Fruit fly (Drosophila melanogaster) whole organism, wandering third instar larva: ENCODE measurements around the gene CG4101.
A peak's percentile ranks its signal among the peaks of the same experiment; 100 is the strongest.

Experiments
- Abd-B ChIP-seq: fragments of >200 bp; optimal IDR thresholded peaks from 2 replicates; lab custom pipeline; 2017; ENCODE audit warnings: missing biosample characterization, missing genetic modification characterization
- CG32264 ChIP-seq: fragments of 200-800 bp; sonication (Bioruptor generic); optimal IDR thresholded peaks from 2 replicates; lab custom pipeline; 2016; ENCODE audit warnings: missing biosample characterization, missing genetic modification characterization
- CG9705 ChIP-seq: fragments of 200-800 bp; sonication (Bioruptor generic); optimal IDR thresholded peaks from 2 replicates; lab custom pipeline; 2018; ENCODE audit warnings: missing biosample characterization, mild to moderate bottlenecking, missing genetic modification characterization
- CrebA ChIP-seq: fragments of 200-800 bp; sonication (Bioruptor generic); optimal IDR thresholded peaks from 2 replicates; lab custom pipeline; 2016; ENCODE audit warnings: missing biosample characterization, mild to moderate bottlenecking, missing genetic modification characterization, borderline replicate concordance
- Dfd ChIP-seq: fragments of >200 bp; optimal IDR thresholded peaks from 2 replicates; lab custom pipeline; 2017; ENCODE audit warnings: missing biosample characterization, missing genetic modification characterization
- Dif ChIP-seq: fragments of 200-275, 200-300 bp; sonication (Bioruptor generic); optimal IDR thresholded peaks from 2 replicates; lab custom pipeline; 2018; ENCODE audit warnings: missing biosample characterization, missing genetic modification characterization; ENCODE audit not compliant: partially characterized antibody
- GATAd ChIP-seq: sonication (Bioruptor generic); optimal IDR thresholded peaks from 2 replicates; lab custom pipeline; 2016; ENCODE audit warnings: missing biosample characterization, missing genetic modification characterization
- HLH106 ChIP-seq: fragments of 200-800 bp; optimal IDR thresholded peaks from 3 replicates; lab custom pipeline; 2019; ENCODE audit warnings: missing biosample characterization, mild to moderate bottlenecking, missing genetic modification characterization, moderate library complexity
- Hnf4 ChIP-seq: fragments of 200-800 bp; sonication (Bioruptor generic); optimal IDR thresholded peaks from 2 replicates; lab custom pipeline; 2016; ENCODE audit warnings: missing biosample characterization, mild to moderate bottlenecking, missing genetic modification characterization
- Hr78 ChIP-seq: fragments of >200 bp; optimal IDR thresholded peaks from 2 replicates; lab custom pipeline; 2017; ENCODE audit warnings: missing biosample characterization, missing genetic modification characterization
- Hr83 ChIP-seq: fragments of 200-300 bp; sonication (Bioruptor generic); optimal IDR thresholded peaks from 2 replicates; lab custom pipeline; 2016; ENCODE audit warnings: missing biosample characterization, mild to moderate bottlenecking, missing genetic modification characterization, moderate library complexity; ENCODE audit not compliant: poor library complexity, severe bottlenecking
- Jra ChIP-seq: sonication (Bioruptor generic); optimal IDR thresholded peaks from 2 replicates; lab custom pipeline; 2016; ENCODE audit warnings: missing biosample characterization, missing genetic modification characterization
- Mio ChIP-seq: sonication (Bioruptor generic); optimal IDR thresholded peaks from 2 replicates; lab custom pipeline; 2016; ENCODE audit warnings: missing biosample characterization, missing genetic modification characterization
- Myc ChIP-seq: fragments of >200 bp; optimal IDR thresholded peaks from 2 replicates; lab custom pipeline; 2017
- N ChIP-seq: fragments of >200 bp; optimal IDR thresholded peaks from 2 replicates; lab custom pipeline; 2018; ENCODE audit warnings: missing biosample characterization, missing external identifiers, missing genetic modification characterization
- OdsH ChIP-seq: fragments of 200-800 bp; sonication (Bioruptor generic); optimal IDR thresholded peaks from 2 replicates; lab custom pipeline; 2016; ENCODE audit warnings: missing biosample characterization, mild to moderate bottlenecking, missing genetic modification characterization
- Rel ChIP-seq, 2 experiments: fragments of 200-800 bp; sonication (Bioruptor generic) in 1 of 2; optimal IDR thresholded peaks; 2 replicates in 1 of 2; 3 replicates in 1 of 2; lab custom pipeline; 2016 to 2019; ENCODE audit warnings: mild to moderate bottlenecking in 2 of 2, missing biosample characterization in 2 of 2, missing genetic modification characterization in 2 of 2, moderate library complexity in 1 of 2
- Sp1 ChIP-seq: fragments of 200-800 bp; sonication (Bioruptor generic); optimal IDR thresholded peaks from 3 replicates; lab custom pipeline; 2019; ENCODE audit warnings: missing biosample characterization, mild to moderate bottlenecking, missing genetic modification characterization, moderate library complexity
- Vsx2 ChIP-seq: fragments of 200-300, 225-300 bp; sonication (Bioruptor generic); optimal IDR thresholded peaks from 2 replicates; lab custom pipeline; 2018; ENCODE audit warnings: missing biosample characterization, missing genetic modification characterization; ENCODE audit not compliant: partially characterized antibody
- br ChIP-seq: fragments of 200-800 bp; sonication (Bioruptor generic); optimal IDR thresholded peaks from 2 replicates; lab custom pipeline; 2016; ENCODE audit warnings: missing biosample characterization, missing genetic modification characterization
- brk ChIP-seq: fragments of 200-800 bp; sonication (Bioruptor generic); optimal IDR thresholded peaks from 2 replicates; lab custom pipeline; 2016; ENCODE audit warnings: missing biosample characterization, mild to moderate bottlenecking, missing genetic modification characterization
- dl ChIP-seq, 2 experiments: fragments of 175-275, 200-275 bp in 1 of 2; fragments of 200-275 bp in 1 of 2; sonication (Bioruptor generic); optimal IDR thresholded peaks; lab custom pipeline; 2018; ENCODE audit warnings: mild to moderate bottlenecking in 2 of 2, missing biosample characterization in 2 of 2, missing genetic modification characterization in 2 of 2, moderate library complexity in 2 of 2; ENCODE audit not compliant: partially characterized antibody in 2 of 2, insufficient read depth in 1 of 2
- dmrt93B ChIP-seq: fragments of 200-800 bp; sonication (Bioruptor generic); optimal IDR thresholded peaks from 2 replicates; lab custom pipeline; 2018; ENCODE audit warnings: missing biosample characterization, mild to moderate bottlenecking, missing genetic modification characterization
- dsf ChIP-seq: sonication (Bioruptor generic); optimal IDR thresholded peaks from 2 replicates; lab custom pipeline; 2016; ENCODE audit warnings: missing biosample characterization, missing genetic modification characterization, borderline replicate concordance
- ey ChIP-seq: fragments of 200-800 bp; sonication (Bioruptor generic); optimal IDR thresholded peaks from 2 replicates; lab custom pipeline; 2016; ENCODE audit warnings: missing biosample characterization, missing genetic modification characterization
- foxo ChIP-seq, 2 experiments: fragments of 200-800 bp; sonication (Bioruptor generic); optimal IDR thresholded peaks; 2 replicates in 1 of 2; 3 replicates in 1 of 2; lab custom pipeline; 2016 to 2017; ENCODE audit warnings: missing biosample characterization in 2 of 2, missing genetic modification characterization in 2 of 2
- fru ChIP-seq: fragments of 200-800 bp; sonication (Bioruptor generic); optimal IDR thresholded peaks from 3 replicates; lab custom pipeline; 2016; ENCODE audit warnings: missing biosample characterization, mild to moderate bottlenecking, missing genetic modification characterization
- h ChIP-seq: fragments of 200-800 bp; sonication (Bioruptor generic); optimal IDR thresholded peaks from 3 replicates; lab custom pipeline; 2016; ENCODE audit warnings: missing biosample characterization, mild to moderate bottlenecking, missing genetic modification characterization
- jim ChIP-seq: fragments of 175-275, 200-325 bp; sonication (Bioruptor generic); optimal IDR thresholded peaks from 2 replicates; lab custom pipeline; 2016; ENCODE audit warnings: missing biosample characterization, mild to moderate bottlenecking, missing genetic modification characterization
- lola ChIP-seq: fragments of >200 bp; optimal IDR thresholded peaks from 2 replicates; lab custom pipeline; 2017; ENCODE audit warnings: missing biosample characterization, missing genetic modification characterization
- pan ChIP-seq: fragments of >200 bp; optimal IDR thresholded peaks from 2 replicates; lab custom pipeline; 2017
- psq ChIP-seq: fragments of 200-800 bp; sonication (Bioruptor generic); optimal IDR thresholded peaks from 3 replicates; lab custom pipeline; 2017; ENCODE audit warnings: missing biosample characterization, mild to moderate bottlenecking, missing genetic modification characterization, moderate library complexity
- rgr ChIP-seq: fragments of 200-800 bp; sonication (Bioruptor generic); optimal IDR thresholded peaks from 3 replicates; lab custom pipeline; 2016; ENCODE audit warnings: missing biosample characterization, mild to moderate bottlenecking, missing genetic modification characterization
- sage ChIP-seq: fragments of 200-800 bp; sonication (Bioruptor generic); optimal IDR thresholded peaks from 2 replicates; lab custom pipeline; 2016; ENCODE audit warnings: missing biosample characterization, mild to moderate bottlenecking, missing genetic modification characterization
- sv ChIP-seq: fragments of 200-800 bp; sonication (Bioruptor generic); optimal IDR thresholded peaks from 3 replicates; lab custom pipeline; 2016; ENCODE audit warnings: missing biosample characterization, missing genetic modification characterization
- tai ChIP-seq: sonication (Bioruptor generic); optimal IDR thresholded peaks from 2 replicates; lab custom pipeline; 2016; ENCODE audit warnings: missing biosample characterization, missing genetic modification characterization
- usp ChIP-seq: fragments of >200 bp; optimal IDR thresholded peaks from 2 replicates; lab custom pipeline; 2017; ENCODE audit warnings: missing biosample characterization, missing genetic modification characterization
- woc ChIP-seq: sonication (Bioruptor generic); optimal IDR thresholded peaks from 2 replicates; lab custom pipeline; 2016; ENCODE audit warnings: missing biosample characterization, mild to moderate bottlenecking, missing genetic modification characterization

CG4101 gene

DNA sequence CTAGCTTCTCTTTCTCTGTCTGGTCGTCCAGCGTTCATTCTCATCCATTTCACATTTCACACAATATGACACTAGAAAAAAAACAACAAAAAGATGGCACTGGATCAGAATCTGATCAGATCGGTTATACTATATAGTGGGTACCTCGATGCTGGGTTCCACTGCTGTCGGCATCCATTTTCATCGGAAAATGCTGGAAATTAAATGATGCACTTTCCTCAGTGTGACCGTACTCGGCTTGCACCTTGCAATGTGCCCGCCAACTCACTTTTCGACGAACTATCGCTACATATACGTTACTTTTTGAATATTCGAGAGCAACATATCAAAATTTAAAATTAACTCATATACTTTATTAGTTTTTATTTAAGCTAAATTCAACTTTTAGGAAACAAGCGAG lies 21.4 kb upstream of the CG4101 start, which contains the start of gene tra:
Gene tra (minus strand): TSS at position 191 of the 400 bp plus-strand sequence.
- TF ChIP-seq psq (GFP tag; lab: Kevin White, UChicago) (no peak), Dif (GFP tag; lab: Kevin White, UChicago) (no peak)

DNA sequence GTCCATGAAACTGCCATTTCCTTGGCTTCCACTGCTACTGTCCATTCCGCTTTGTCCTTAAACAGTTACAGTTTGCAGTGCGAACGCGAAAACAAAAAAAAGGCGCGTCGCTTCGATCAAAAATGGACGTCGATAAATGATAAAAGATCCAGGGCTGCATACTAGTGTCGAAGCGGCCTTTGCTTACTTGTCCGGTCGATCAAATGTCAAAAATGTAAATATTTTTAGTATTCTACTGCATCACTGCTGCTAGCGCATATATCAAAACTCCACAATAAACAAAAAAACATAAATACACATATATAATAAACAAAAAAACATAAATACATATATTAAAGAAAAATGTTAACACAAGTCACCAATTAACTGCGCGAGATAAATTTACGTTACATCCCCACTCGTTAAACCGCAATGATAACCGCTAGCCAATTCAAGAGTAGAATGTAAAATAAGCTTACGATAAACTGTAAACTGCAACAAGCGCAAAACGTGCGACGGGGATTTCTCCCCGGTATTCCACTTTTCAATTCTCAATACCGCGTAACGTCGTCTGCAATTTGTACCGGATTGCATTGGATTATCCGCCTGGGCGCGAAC lies 17.3 kb upstream of the CG4101 start, which contains the start of the genes spd-2 and Apl:
Gene spd-2 (minus strand): TSS at position 93 of the 597 bp plus-strand sequence.
Gene Apl (plus strand): TSS at position 260 of the 597 bp plus-strand sequence.
- TF ChIP-seq Myc (lab: Kevin White, UChicago) (peak; percentile 0), Rel (GFP tag; optimal IDR thresholded peaks at IDR 0.05; lab: Kevin White, UChicago) (no peak), Rel (tag; optimal IDR thresholded peaks at IDR 0.05; lab: Kevin White, UChicago) (peak; percentile 65), sv (GFP tag; lab: Kevin White, UChicago) (no peak)

DNA sequence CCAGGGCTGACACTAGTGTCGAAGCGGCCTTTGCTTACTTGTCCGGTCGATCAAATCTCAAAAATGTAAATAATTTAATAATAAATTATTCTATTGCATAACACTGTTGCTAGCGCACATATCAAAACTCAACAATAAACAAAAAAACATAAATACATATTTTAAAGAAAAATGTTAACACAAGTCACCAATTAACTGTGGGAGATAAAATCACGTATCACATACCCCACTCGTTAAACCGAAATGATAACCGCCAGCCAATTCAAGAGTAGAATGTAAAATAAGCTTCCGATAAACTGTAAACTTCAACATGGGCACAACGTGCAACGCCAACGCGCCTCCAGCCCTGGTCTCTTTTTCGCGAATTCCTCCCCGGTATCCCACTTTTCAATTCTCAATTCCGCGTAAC lies 9.5 kb upstream of the CG4101 start, which contains the start of gene Arts:
Gene Arts (plus strand): TSS at position 116 of the 409 bp plus-strand sequence.
- no peak for TF ChIP-seq tai
- TF ChIP-seq usp, result no peak
- no peak for TF ChIP-seq Hr78 (GFP tag; lab: Kevin White, UChicago)
- no peak for TF ChIP-seq CG32264
- peak in 1 of 2 experiments; percentile 52 for TF ChIP-seq foxo (GFP tag; optimal IDR thresholded peaks at IDR 0.05; lab: Kevin White, UChicago)
- no peak for TF ChIP-seq dmrt93B (GFP tag; lab: Kevin White, UChicago)
- no peak for TF ChIP-seq pan
- TF ChIP-seq psq (GFP tag; lab: Kevin White, UChicago), result peak; percentile 14
- TF ChIP-seq HLH106 (tag; lab: Kevin White, UChicago), result peak; percentile 53
- TF ChIP-seq N (GFP tag; lab: Kevin White, UChicago), result no peak
- TF ChIP-seq GATAd (GFP tag; lab: Kevin White, UChicago), result no peak
- TF ChIP-seq br (GFP tag; lab: Kevin White, UChicago), result peak; percentile 27
- TF ChIP-seq woc (GFP tag; lab: Kevin White, UChicago), result no peak
- TF ChIP-seq Vsx2 (GFP tag; lab: Kevin White, UChicago), result no peak
- no peak for TF ChIP-seq sage (GFP tag; lab: Kevin White, UChicago)
- TF ChIP-seq lola (GFP tag; lab: Kevin White, UChicago), result no peak
- peak; percentile 23 for TF ChIP-seq CG9705 (GFP tag; lab: Kevin White, UChicago)
- TF ChIP-seq dl (GFP tag; optimal IDR thresholded peaks at IDR 0.05; lab: Kevin White, UChicago; ENCODE audit: insufficient read depth in 1 of 2, partially characterized antibody in 2 of 2), result no peak
- TF ChIP-seq Rel (GFP tag; optimal IDR thresholded peaks at IDR 0.05; lab: Kevin White, UChicago), result no peak
- TF ChIP-seq Rel (tag; optimal IDR thresholded peaks at IDR 0.05; lab: Kevin White, UChicago), result peak; percentile 32
- TF ChIP-seq Dfd (GFP tag; lab: Kevin White, UChicago), result no peak
- peak; percentile 1 for TF ChIP-seq Hnf4 (GFP tag; lab: Kevin White, UChicago)
- TF ChIP-seq Sp1 (GFP tag; lab: Kevin White, UChicago), result peak; percentile 40
- no peak for TF ChIP-seq jim (GFP tag; lab: Kevin White, UChicago)
- no peak for TF ChIP-seq Abd-B (GFP tag; lab: Kevin White, UChicago)
- no peak for TF ChIP-seq CrebA (GFP tag; lab: Kevin White, UChicago)
- TF ChIP-seq h (GFP tag; lab: Kevin White, UChicago), result peak; percentile 46
- no peak for TF ChIP-seq Hr83 (GFP tag; lab: Kevin White, UChicago)
- no peak for TF ChIP-seq OdsH (GFP tag; lab: Kevin White, UChicago)
- no peak for TF ChIP-seq Mio
- TF ChIP-seq sv (GFP tag; lab: Kevin White, UChicago), result no peak
- peak; percentile 43 for TF ChIP-seq Myc (lab: Kevin White, UChicago)
- TF ChIP-seq Jra (GFP tag; lab: Kevin White, UChicago), result peak; percentile 10
- TF ChIP-seq rgr (GFP tag; lab: Kevin White, UChicago), result peak; percentile 31
- no peak for TF ChIP-seq ey (GFP tag; lab: Kevin White, UChicago)
- TF ChIP-seq brk (GFP tag; lab: Kevin White, UChicago), result peak; percentile 10
- TF ChIP-seq fru, result peak; percentile 1
- TF ChIP-seq Dif (GFP tag; lab: Kevin White, UChicago), result no peak
- no peak for TF ChIP-seq dsf (GFP tag; lab: Kevin White, UChicago)
